Worm (Caenorhabditis elegans) whole organism, late embryonic: ENCODE results near the gene C26E1.1.

Source experiments
- ahr-1 ChIP-seq: sonication (generic microtip); optimal IDR thresholded peaks from 2 replicates; lab custom pipeline; 2016; ENCODE audit warnings: missing genetic modification characterization, missing compliant biosample characterization
- ama-1 ChIP-seq: fragments of 150-350 bp; optimal IDR thresholded peaks from 2 replicates; lab custom pipeline; 2014
- ceh-18 ChIP-seq: sonication (generic microtip); optimal IDR thresholded peaks from 2 replicates; lab custom pipeline; 2016; ENCODE audit warnings: missing genetic modification characterization, missing compliant biosample characterization
- ceh-22 ChIP-seq: sonication (generic microtip); optimal IDR thresholded peaks from 2 replicates; lab custom pipeline; 2017; ENCODE audit warnings: missing biosample characterization, missing genetic modification characterization
- ceh-31 ChIP-seq: sonication (generic microtip); optimal IDR thresholded peaks from 2 replicates; lab custom pipeline; 2016; ENCODE audit warnings: missing genetic modification characterization, missing compliant biosample characterization
- ceh-34 ChIP-seq: sonication (generic microtip); optimal IDR thresholded peaks from 2 replicates; lab custom pipeline; 2016; ENCODE audit warnings: mild to moderate bottlenecking, missing genetic modification characterization, missing compliant biosample characterization
- ceh-48 ChIP-seq: sonication (generic microtip); optimal IDR thresholded peaks from 2 replicates; lab custom pipeline; 2016; ENCODE audit warnings: missing genetic modification characterization, inconsistent platforms, missing compliant biosample characterization
- dmd-4 ChIP-seq: sonication (generic microtip); optimal IDR thresholded peaks from 2 replicates; lab custom pipeline; 2016; ENCODE audit warnings: borderline replicate concordance, missing genetic modification characterization, missing compliant biosample characterization
- dve-1 ChIP-seq: sonication (generic microtip); optimal IDR thresholded peaks from 2 replicates; lab custom pipeline; 2017; ENCODE audit warnings: antibody characterized with exemption, mild to moderate bottlenecking, missing genetic modification characterization, missing compliant biosample characterization
- elt-4 ChIP-seq: sonication (generic microtip); optimal IDR thresholded peaks from 2 replicates; lab custom pipeline; 2016; ENCODE audit warnings: missing genetic modification characterization, missing compliant biosample characterization
- ets-4 ChIP-seq: sonication (generic microtip); optimal IDR thresholded peaks from 2 replicates; lab custom pipeline; 2016; ENCODE audit warnings: missing genetic modification characterization, missing compliant biosample characterization
- eyg-1 ChIP-seq: sonication (generic microtip); optimal IDR thresholded peaks from 2 replicates; lab custom pipeline; 2016; ENCODE audit warnings: missing genotype, missing genetic modification characterization, missing compliant biosample characterization
- hlh-15 ChIP-seq: sonication (generic microtip); optimal IDR thresholded peaks from 2 replicates; lab custom pipeline; 2016; ENCODE audit warnings: missing genetic modification characterization, missing compliant biosample characterization
- hlh-6 ChIP-seq: sonication (generic microtip); optimal IDR thresholded peaks from 2 replicates; lab custom pipeline; 2016; ENCODE audit warnings: missing genotype, missing genetic modification characterization, missing compliant biosample characterization
- hlh-8 ChIP-seq: sonication (generic microtip); optimal IDR thresholded peaks from 2 replicates; lab custom pipeline; 2016; ENCODE audit warnings: missing genotype, missing genetic modification characterization, missing compliant biosample characterization
- lim-6 ChIP-seq: sonication (generic microtip); optimal IDR thresholded peaks from 2 replicates; lab custom pipeline; 2016; ENCODE audit warnings: missing genetic modification characterization, missing compliant biosample characterization
- nhr-11 ChIP-seq: fragments of 150-350 bp; optimal IDR thresholded peaks from 2 replicates; lab custom pipeline; 2014; ENCODE audit warnings: missing biosample characterization, missing genetic modification characterization
- nhr-232 ChIP-seq: sonication (generic microtip); optimal IDR thresholded peaks from 2 replicates; lab custom pipeline; 2016; ENCODE audit warnings: missing genetic modification characterization, missing compliant biosample characterization
- npax-4 ChIP-seq: sonication (generic microtip); optimal IDR thresholded peaks from 2 replicates; lab custom pipeline; 2016; ENCODE audit warnings: missing genetic modification characterization, missing compliant biosample characterization
- odd-2 ChIP-seq: sonication (generic microtip); optimal IDR thresholded peaks from 2 replicates; lab custom pipeline; 2017; ENCODE audit warnings: antibody characterized with exemption, mild to moderate bottlenecking, missing genetic modification characterization, missing compliant biosample characterization
- pha-2 ChIP-seq: sonication (generic microtip); optimal IDR thresholded peaks from 2 replicates; lab custom pipeline; 2017; ENCODE audit warnings: mild to moderate bottlenecking, missing genetic modification characterization, missing compliant biosample characterization
- pha-4 ChIP-seq: fragments of 150-350 bp; optimal IDR thresholded peaks from 2 replicates; lab custom pipeline; 2018; ENCODE audit warnings: missing biosample characterization, missing genetic modification reagents, missing genetic modification characterization
- rnt-1 ChIP-seq: sonication (generic microtip); optimal IDR thresholded peaks from 2 replicates; lab custom pipeline; 2016; ENCODE audit warnings: missing genetic modification characterization, missing compliant biosample characterization
- tbx-2 ChIP-seq: sonication (generic microtip); optimal IDR thresholded peaks from 2 replicates; lab custom pipeline; 2016; ENCODE audit warnings: missing genetic modification characterization, missing compliant biosample characterization
- ttx-3 ChIP-seq: sonication (generic microtip); optimal IDR thresholded peaks from 2 replicates; lab custom pipeline; 2016; ENCODE audit warnings: missing genetic modification reagents, missing genetic modification characterization, missing compliant biosample characterization
- unc-3 ChIP-seq, 2 experiments: fragments of 200-800 bp in 1 of 2; sonication (Bioruptor generic) in 1 of 2; sonication (generic microtip) in 1 of 2; conservative IDR thresholded peaks in 1 of 2; optimal IDR thresholded peaks in 1 of 2; 2 replicates each; pipeline versions ENCODE4 v1.3.6 to Lab custom; 2016 to 2022; ENCODE audit warnings: missing compliant biosample characterization in 2 of 2, missing genetic modification characterization in 2 of 2, missing genetic modification reagents in 1 of 2
- unc-42 ChIP-seq: sonication (generic microtip); optimal IDR thresholded peaks from 2 replicates; lab custom pipeline; 2016; ENCODE audit warnings: missing genotype, missing genetic modification characterization, missing compliant biosample characterization
- unc-55 ChIP-seq: sonication (generic microtip); optimal IDR thresholded peaks from 2 replicates; lab custom pipeline; 2017; ENCODE audit warnings: missing biosample characterization, missing genetic modification reagents, missing genetic modification characterization
- unc-86 ChIP-seq: sonication (generic microtip); optimal IDR thresholded peaks from 2 replicates; lab custom pipeline; 2016; ENCODE audit warnings: missing genetic modification characterization, missing compliant biosample characterization

The C26E1.1 gene

ce11 chrV:13280382-13280781 is 16.9 kb upstream of the C26E1.1 start:
- no peak for TF ChIP-seq lim-6 (tag; lab: Kevin White, UChicago)
- TF ChIP-seq ahr-1 (tag; lab: Kevin White, UChicago): no peak
- TF ChIP-seq dve-1 (tag; lab: Kevin White, UChicago): no peak
- TF ChIP-seq npax-4 (tag; lab: Kevin White, UChicago): no peak
- no peak for TF ChIP-seq hlh-15
- no peak for TF ChIP-seq ceh-34 (tag; lab: Kevin White, UChicago)
- TF ChIP-seq unc-3 (GFP tag; conservative IDR thresholded peaks at IDR 0.05; lab: Robert Waterston, UW): no peak
- no peak for TF ChIP-seq unc-3 (tag; optimal IDR thresholded peaks at IDR 0.05; lab: Kevin White, UChicago)
- TF ChIP-seq ets-4 (tag; lab: Kevin White, UChicago): no peak

ce11 chrV:13282958-13283357 is 14.4 kb upstream of the C26E1.1 start:
- TF ChIP-seq dmd-4 (tag; lab: Kevin White, UChicago) (no peak), unc-42 (peak; percentile 70), tbx-2 (tag; lab: Kevin White, UChicago) (no peak), ceh-18 (tag; lab: Kevin White, UChicago) (no peak), nhr-232 (tag; lab: Kevin White, UChicago) (no peak), pha-2 (tag; lab: Kevin White, UChicago) (no peak)
- TF ChIP-seq, all 69 proteins: peak for 1

ce11 chrV:13285284-13285683 is 12.0 kb upstream of the C26E1.1 start:
- no peak for TF ChIP-seq rnt-1 (tag; lab: Kevin White, UChicago)

ce11 chrV:13286525-13286924 is 10.8 kb upstream of the C26E1.1 start:
- no peak for TF ChIP-seq unc-55 (GFP tag; lab: Kevin White, UChicago)
- TF ChIP-seq ceh-22 (tag; lab: Kevin White, UChicago): no peak
- no peak for TF ChIP-seq hlh-6 (tag; lab: Kevin White, UChicago)
- no peak for TF ChIP-seq ceh-18 (tag; lab: Kevin White, UChicago)
- TF ChIP-seq odd-2 (tag; lab: Kevin White, UChicago): no peak
- no peak for TF ChIP-seq ceh-31 (tag; lab: Kevin White, UChicago)
- TF ChIP-seq ama-1 (lab: Kevin White, UChicago): no peak
- no peak for TF ChIP-seq ttx-3 (tag; lab: Kevin White, UChicago)
- no peak for TF ChIP-seq ceh-48
- TF ChIP-seq tbx-2 (tag; lab: Kevin White, UChicago): no peak
- TF ChIP-seq ahr-1 (tag; lab: Kevin White, UChicago): no peak
- TF ChIP-seq eyg-1 (tag; lab: Kevin White, UChicago): no peak
- no peak for TF ChIP-seq nhr-232 (tag; lab: Kevin White, UChicago)
- TF ChIP-seq hlh-8 (tag; lab: Kevin White, UChicago): no peak

ce11 chrV:13288881-13289280 is 8.4 kb upstream of the C26E1.1 start:
- TF ChIP-seq unc-55 (GFP tag; lab: Kevin White, UChicago) (peak; percentile 6), dve-1 (tag; lab: Kevin White, UChicago) (no peak)

ce11 chrV:13294507-13294906 is 2.8 kb upstream of the C26E1.1 start:
- TF ChIP-seq pha-4 (tag; lab: Kevin White, UChicago) (no peak), unc-42 (peak; percentile 73)

- TF ChIP-seq pha-4 (tag; lab: Kevin White, UChicago): no peak
- no peak for TF ChIP-seq ceh-18 (tag; lab: Kevin White, UChicago)
- TF ChIP-seq ahr-1 (tag; lab: Kevin White, UChicago): no peak
- TF ChIP-seq elt-4 (tag; lab: Kevin White, UChicago): no peak
- no peak for TF ChIP-seq nhr-232 (tag; lab: Kevin White, UChicago)
- no peak for TF ChIP-seq nhr-11 (tag; lab: Kevin White, UChicago)
- TF ChIP-seq eyg-1 (tag; lab: Kevin White, UChicago): no peak
- no peak for TF ChIP-seq unc-86 (tag; lab: Kevin White, UChicago)
Observed at ce11 chrV:13295859-13296258, 1.5 kb upstream of the C26E1.1 start, which contains the start of gene uig-1. uig-1 (minus strand) TSS chrV:13295978.
